Fruit fly (Drosophila melanogaster) whole organism, wandering third instar larva: ENCODE measurements around the gene Dci.

Source experiments
- Abd-B ChIP-seq: fragments of >200 bp; optimal IDR thresholded peaks from 2 replicates; lab custom pipeline; 2017; ENCODE audit warnings: missing biosample characterization, missing genetic modification characterization
- CG32264 ChIP-seq: fragments of 200-800 bp; sonication (Bioruptor generic); optimal IDR thresholded peaks from 2 replicates; lab custom pipeline; 2016; ENCODE audit warnings: missing biosample characterization, missing genetic modification characterization
- CG9705 ChIP-seq: fragments of 200-800 bp; sonication (Bioruptor generic); optimal IDR thresholded peaks from 2 replicates; lab custom pipeline; 2018; ENCODE audit warnings: missing biosample characterization, mild to moderate bottlenecking, missing genetic modification characterization
- Dif ChIP-seq: fragments of 200-275, 200-300 bp; sonication (Bioruptor generic); optimal IDR thresholded peaks from 2 replicates; lab custom pipeline; 2018; ENCODE audit warnings: missing biosample characterization, missing genetic modification characterization; ENCODE audit not compliant: partially characterized antibody
- GATAd ChIP-seq: sonication (Bioruptor generic); optimal IDR thresholded peaks from 2 replicates; lab custom pipeline; 2016; ENCODE audit warnings: missing biosample characterization, missing genetic modification characterization
- HLH106 ChIP-seq: fragments of 200-800 bp; optimal IDR thresholded peaks from 3 replicates; lab custom pipeline; 2019; ENCODE audit warnings: missing biosample characterization, mild to moderate bottlenecking, missing genetic modification characterization, moderate library complexity
- Hnf4 ChIP-seq: fragments of 200-800 bp; sonication (Bioruptor generic); optimal IDR thresholded peaks from 2 replicates; lab custom pipeline; 2016; ENCODE audit warnings: missing biosample characterization, mild to moderate bottlenecking, missing genetic modification characterization
- Hr78 ChIP-seq: fragments of >200 bp; optimal IDR thresholded peaks from 2 replicates; lab custom pipeline; 2017; ENCODE audit warnings: missing biosample characterization, missing genetic modification characterization
- Hr83 ChIP-seq: fragments of 200-300 bp; sonication (Bioruptor generic); optimal IDR thresholded peaks from 2 replicates; lab custom pipeline; 2016; ENCODE audit warnings: missing biosample characterization, mild to moderate bottlenecking, missing genetic modification characterization, moderate library complexity; ENCODE audit not compliant: poor library complexity, severe bottlenecking
- Jra ChIP-seq: sonication (Bioruptor generic); optimal IDR thresholded peaks from 2 replicates; lab custom pipeline; 2016; ENCODE audit warnings: missing biosample characterization, missing genetic modification characterization
- Mio ChIP-seq: sonication (Bioruptor generic); optimal IDR thresholded peaks from 2 replicates; lab custom pipeline; 2016; ENCODE audit warnings: missing biosample characterization, missing genetic modification characterization
- Myc ChIP-seq: fragments of >200 bp; optimal IDR thresholded peaks from 2 replicates; lab custom pipeline; 2017
- N ChIP-seq: fragments of >200 bp; optimal IDR thresholded peaks from 2 replicates; lab custom pipeline; 2018; ENCODE audit warnings: missing biosample characterization, missing external identifiers, missing genetic modification characterization
- Rel ChIP-seq, 2 experiments: fragments of 200-800 bp; sonication (Bioruptor generic) in 1 of 2; optimal IDR thresholded peaks; 2 replicates in 1 of 2; 3 replicates in 1 of 2; lab custom pipeline; 2016 to 2019; ENCODE audit warnings: mild to moderate bottlenecking in 2 of 2, missing biosample characterization in 2 of 2, missing genetic modification characterization in 2 of 2, moderate library complexity in 1 of 2
- Vsx2 ChIP-seq: fragments of 200-300, 225-300 bp; sonication (Bioruptor generic); optimal IDR thresholded peaks from 2 replicates; lab custom pipeline; 2018; ENCODE audit warnings: missing biosample characterization, missing genetic modification characterization; ENCODE audit not compliant: partially characterized antibody
- brk ChIP-seq: fragments of 200-800 bp; sonication (Bioruptor generic); optimal IDR thresholded peaks from 2 replicates; lab custom pipeline; 2016; ENCODE audit warnings: missing biosample characterization, mild to moderate bottlenecking, missing genetic modification characterization
- dl ChIP-seq, 2 experiments: fragments of 175-275, 200-275 bp in 1 of 2; fragments of 200-275 bp in 1 of 2; sonication (Bioruptor generic); optimal IDR thresholded peaks; lab custom pipeline; 2018; ENCODE audit warnings: mild to moderate bottlenecking in 2 of 2, missing biosample characterization in 2 of 2, missing genetic modification characterization in 2 of 2, moderate library complexity in 2 of 2; ENCODE audit not compliant: partially characterized antibody in 2 of 2, insufficient read depth in 1 of 2
- dmrt93B ChIP-seq: fragments of 200-800 bp; sonication (Bioruptor generic); optimal IDR thresholded peaks from 2 replicates; lab custom pipeline; 2018; ENCODE audit warnings: missing biosample characterization, mild to moderate bottlenecking, missing genetic modification characterization
- dsf ChIP-seq: sonication (Bioruptor generic); optimal IDR thresholded peaks from 2 replicates; lab custom pipeline; 2016; ENCODE audit warnings: missing biosample characterization, missing genetic modification characterization, borderline replicate concordance
- foxo ChIP-seq, 2 experiments: fragments of 200-800 bp; sonication (Bioruptor generic); optimal IDR thresholded peaks; 2 replicates in 1 of 2; 3 replicates in 1 of 2; lab custom pipeline; 2016 to 2017; ENCODE audit warnings: missing biosample characterization in 2 of 2, missing genetic modification characterization in 2 of 2
- fru ChIP-seq: fragments of 200-800 bp; sonication (Bioruptor generic); optimal IDR thresholded peaks from 3 replicates; lab custom pipeline; 2016; ENCODE audit warnings: missing biosample characterization, mild to moderate bottlenecking, missing genetic modification characterization
- jim ChIP-seq: fragments of 175-275, 200-325 bp; sonication (Bioruptor generic); optimal IDR thresholded peaks from 2 replicates; lab custom pipeline; 2016; ENCODE audit warnings: missing biosample characterization, mild to moderate bottlenecking, missing genetic modification characterization
- lola ChIP-seq: fragments of >200 bp; optimal IDR thresholded peaks from 2 replicates; lab custom pipeline; 2017; ENCODE audit warnings: missing biosample characterization, missing genetic modification characterization
- pan ChIP-seq: fragments of >200 bp; optimal IDR thresholded peaks from 2 replicates; lab custom pipeline; 2017
- sage ChIP-seq: fragments of 200-800 bp; sonication (Bioruptor generic); optimal IDR thresholded peaks from 2 replicates; lab custom pipeline; 2016; ENCODE audit warnings: missing biosample characterization, mild to moderate bottlenecking, missing genetic modification characterization
- usp ChIP-seq: fragments of >200 bp; optimal IDR thresholded peaks from 2 replicates; lab custom pipeline; 2017; ENCODE audit warnings: missing biosample characterization, missing genetic modification characterization
- woc ChIP-seq: sonication (Bioruptor generic); optimal IDR thresholded peaks from 2 replicates; lab custom pipeline; 2016; ENCODE audit warnings: missing biosample characterization, mild to moderate bottlenecking, missing genetic modification characterization

Gene Dci

dm6 chr3L:897080-897479 is 45.9 kb downstream of the Dci start, which contains the start of gene CG34057:
CG34057 (plus strand) TSS chr3L:897380.
- TF ChIP-seq HLH106 (tag; lab: Kevin White, UChicago) (no peak), Rel (GFP tag; optimal IDR thresholded peaks at IDR 0.05; lab: Kevin White, UChicago) (no peak), Rel (tag; optimal IDR thresholded peaks at IDR 0.05; lab: Kevin White, UChicago) (no peak), pan (lab: Kevin White, UChicago) (no peak), sage (GFP tag; lab: Kevin White, UChicago) (no peak), Dif (GFP tag; lab: Kevin White, UChicago) (no peak), dl (GFP tag; optimal IDR thresholded peaks at IDR 0.05; lab: Kevin White, UChicago; ENCODE audit: insufficient read depth in 1 of 2, partially characterized antibody in 2 of 2) (no peak), foxo (GFP tag; optimal IDR thresholded peaks at IDR 0.05; lab: Kevin White, UChicago) (no peak), dmrt93B (GFP tag; lab: Kevin White, UChicago) (no peak), Jra (no peak)

DNA sequence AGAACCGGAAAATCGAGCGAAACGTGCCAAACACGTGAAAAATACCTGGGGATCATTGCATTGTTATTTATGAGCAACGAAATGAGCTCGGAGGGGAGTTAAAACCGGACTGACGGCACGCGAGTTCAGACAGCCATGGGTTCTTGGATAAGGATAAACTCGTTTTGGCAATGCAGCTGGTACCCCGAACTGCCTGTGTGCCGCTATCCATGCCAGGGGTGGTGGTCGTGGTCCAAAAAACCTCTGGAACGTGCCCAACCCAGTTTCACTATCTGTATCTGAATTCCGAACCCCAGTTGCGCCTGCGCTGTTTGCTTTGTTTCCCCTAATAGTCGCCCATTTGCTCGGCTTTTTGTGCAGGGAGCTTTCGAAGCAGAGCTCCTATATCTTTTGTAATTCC is 48.2 kb downstream of the Dci start:
- no peak for TF ChIP-seq HLH106 (tag; lab: Kevin White, UChicago)
- TF ChIP-seq lola (GFP tag; lab: Kevin White, UChicago), result no peak

DNA sequence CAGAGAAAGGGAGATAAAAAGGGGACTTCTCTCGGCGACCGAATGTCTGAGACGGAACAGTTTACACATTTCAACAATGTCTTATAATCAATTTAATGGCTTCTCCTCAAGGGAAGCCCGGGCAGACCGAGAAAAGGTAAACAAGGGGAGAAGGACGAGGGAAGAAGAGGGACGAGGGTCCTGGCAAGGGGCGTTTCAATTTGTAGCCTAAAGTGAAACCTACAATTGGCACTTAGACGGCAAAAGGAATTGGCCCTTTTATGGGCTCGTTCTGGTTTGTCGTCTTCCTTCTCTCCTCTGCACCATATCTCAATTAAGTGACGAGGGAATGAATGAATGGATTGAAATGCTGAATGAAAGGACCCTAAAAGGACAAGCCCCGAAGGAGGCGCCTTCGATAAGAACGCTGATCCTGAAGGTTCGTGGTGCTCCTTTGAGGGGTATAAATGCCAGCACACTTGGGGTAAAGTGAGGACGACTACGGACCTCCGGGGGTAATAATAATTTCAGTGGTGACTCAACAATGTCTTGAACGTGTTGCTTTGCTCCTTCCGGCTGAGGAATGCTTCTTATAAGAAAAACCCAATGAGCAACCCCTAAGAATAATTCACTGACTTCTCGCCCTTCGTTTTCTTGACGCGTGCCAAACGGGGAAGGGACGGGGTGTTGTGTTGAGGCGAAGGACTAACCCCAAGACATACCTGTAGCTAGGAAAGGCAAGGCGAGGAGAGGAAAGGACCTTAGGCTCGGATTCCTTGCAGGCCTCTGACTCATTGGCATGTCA is 49.5 kb downstream of the Dci start:
- TF ChIP-seq Hr83 (GFP tag; lab: Kevin White, UChicago) (no peak), CG9705 (no peak), Dif (GFP tag; lab: Kevin White, UChicago) (no peak), N (GFP tag; lab: Kevin White, UChicago) (no peak), fru (GFP tag; lab: Kevin White, UChicago) (no peak), Myc (no peak), dl (GFP tag; optimal IDR thresholded peaks at IDR 0.05; lab: Kevin White, UChicago; ENCODE audit: insufficient read depth in 1 of 2, partially characterized antibody in 2 of 2) (no peak), woc (GFP tag; lab: Kevin White, UChicago) (no peak), GATAd (no peak), Hr78 (GFP tag; lab: Kevin White, UChicago) (no peak), usp (GFP tag; lab: Kevin White, UChicago) (no peak), Mio (no peak)

DNA sequence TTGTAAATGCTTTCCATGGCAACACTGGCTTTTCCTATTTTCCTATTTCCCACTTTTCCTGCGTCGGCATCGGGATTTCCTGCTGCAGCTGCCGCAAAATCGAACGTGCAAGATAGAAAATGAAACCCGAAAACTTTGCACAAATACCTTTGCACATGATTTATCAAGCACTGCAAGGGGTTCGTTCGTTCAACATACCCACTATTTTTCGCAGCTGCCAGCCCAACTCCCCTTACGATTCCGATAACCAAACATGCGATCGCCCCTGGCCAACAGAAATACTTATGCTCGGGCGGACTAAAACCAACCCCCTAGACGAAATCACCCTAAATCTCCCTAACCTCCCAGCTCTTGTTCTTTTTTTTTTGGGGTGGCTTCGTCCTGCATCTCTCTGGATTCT is 50.3 kb downstream of the Dci start:
- TF ChIP-seq CG32264 (GFP tag; lab: Kevin White, UChicago) (no peak), dsf (GFP tag; lab: Kevin White, UChicago) (no peak), Hr83 (GFP tag; lab: Kevin White, UChicago) (no peak), brk (GFP tag; lab: Kevin White, UChicago) (no peak), Vsx2 (no peak), Abd-B (GFP tag; lab: Kevin White, UChicago) (no peak), Hnf4 (GFP tag; lab: Kevin White, UChicago) (no peak), pan (lab: Kevin White, UChicago) (no peak), foxo (GFP tag; optimal IDR thresholded peaks at IDR 0.05; lab: Kevin White, UChicago) (no peak), GATAd (no peak), Dif (GFP tag; lab: Kevin White, UChicago) (no peak), Hr78 (GFP tag; lab: Kevin White, UChicago) (no peak), sage (GFP tag; lab: Kevin White, UChicago) (no peak), N (GFP tag; lab: Kevin White, UChicago) (no peak), usp (GFP tag; lab: Kevin White, UChicago) (no peak), Rel (GFP tag; optimal IDR thresholded peaks at IDR 0.05; lab: Kevin White, UChicago) (no peak), Rel (tag; optimal IDR thresholded peaks at IDR 0.05; lab: Kevin White, UChicago) (no peak), Myc (no peak), jim (GFP tag; lab: Kevin White, UChicago) (no peak), HLH106 (tag; lab: Kevin White, UChicago) (no peak)
- TF ChIP-seq, all 38 proteins: peak for 0
